Worm (Caenorhabditis elegans): ENCODE data around the gene F20G2.3.

DNA sequence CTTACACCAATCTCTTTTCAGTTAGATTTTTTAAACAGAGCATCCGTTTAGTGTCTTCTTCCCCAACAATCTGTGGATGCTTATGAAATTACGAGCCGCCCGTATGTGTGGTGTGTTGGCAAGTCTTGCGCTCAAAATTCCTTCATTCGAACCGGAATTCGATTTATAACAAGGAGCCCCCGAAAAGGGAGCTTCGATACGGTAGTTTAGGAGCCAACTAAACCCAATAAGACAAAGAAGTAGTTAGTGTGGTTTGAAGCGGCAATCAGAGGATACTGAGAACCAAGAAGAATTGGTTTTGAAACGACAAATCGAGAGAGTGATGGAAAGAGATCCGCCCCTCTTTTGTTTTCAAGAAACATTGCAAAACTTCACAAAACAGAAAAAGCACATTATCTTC is 44.0 kb upstream of the F20G2.3 start:
- TF ChIP-seq aly-2 (tag; optimal IDR thresholded peaks at IDR 0.05) = no peak
- no peak for TF ChIP-seq ama-1 (optimal IDR thresholded peaks at IDR 0.05)
- no peak for TF ChIP-seq C34F6.9 (tag; optimal IDR thresholded peaks at IDR 0.05)
- TF ChIP-seq fos-1 (tag; optimal IDR thresholded peaks at IDR 0.05) = no peak
- no peak for TF ChIP-seq skn-1 (tag; optimal IDR thresholded peaks at IDR 0.05)
- TF ChIP-seq lin-39 (tag; optimal IDR thresholded peaks at IDR 0.05) = no peak
